Fruit fly (Drosophila melanogaster): ENCODE results near the gene bru3.

Gene bru3

DNA sequence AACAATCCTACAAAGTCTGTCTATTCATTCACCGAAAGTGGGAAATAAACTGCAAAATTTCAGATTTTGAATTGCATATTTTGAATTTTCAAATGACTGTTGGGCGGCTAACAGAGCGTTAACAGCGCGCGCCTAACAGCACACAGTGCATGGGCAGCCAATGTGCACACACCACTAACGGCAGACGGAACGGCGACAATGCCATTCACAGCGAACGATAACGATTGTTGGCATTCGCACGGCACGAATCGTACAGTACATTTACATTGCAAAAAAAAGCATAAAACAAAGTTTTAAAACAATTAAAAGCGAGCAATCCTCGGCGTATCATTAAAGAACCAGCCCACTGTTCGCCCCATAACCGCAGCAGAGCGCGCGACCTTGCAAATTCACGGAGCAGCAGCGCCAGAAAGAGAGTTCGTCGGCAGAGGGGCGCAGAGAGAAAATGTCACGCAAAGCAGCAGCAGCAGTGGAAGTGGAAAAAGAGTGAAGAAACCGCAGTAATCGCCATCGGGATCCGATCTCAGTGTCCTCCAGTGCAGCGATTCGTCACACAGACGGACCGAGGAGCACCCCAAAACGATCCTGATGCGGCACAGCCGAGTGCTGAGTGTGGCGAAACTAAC, 300.6 kb downstream of the bru3 start, which contains the start of gene Spt20 (continued):
- peak; percentile 100 for TF ChIP-seq CG17186 (GFP tag; optimal IDR thresholded peaks at IDR 0.05)
- no peak for TF ChIP-seq CG5245 (GFP tag; optimal IDR thresholded peaks at IDR 0.05)
- no peak for TF ChIP-seq wek (GFP tag; optimal IDR thresholded peaks at IDR 0.05)
- TF ChIP-seq Dfd (GFP tag; optimal IDR thresholded peaks at IDR 0.05) = no peak
- no peak for TF ChIP-seq CG10462 (GFP tag; optimal IDR thresholded peaks at IDR 0.05)
- peak; percentile 53; the same call in 1 of the 2 replicates for TF ChIP-seq vvl (GFP tag; IDR thresholded peaks at IDR 0.05)
- TF ChIP-seq CG34422 (GFP tag; IDR thresholded peaks at IDR 0.05) = peak; percentile 15; the same call in 1 of the 3 replicates
- TF ChIP-seq kay (GFP tag; optimal IDR thresholded peaks at IDR 0.05) = no peak
- peak; percentile 52; the same call in 1 of the 2 replicates for TF ChIP-seq amos (GFP tag; IDR thresholded peaks at IDR 0.05; ENCODE audit: partially characterized antibody)
- TF ChIP-seq E2f1 (GFP tag; IDR thresholded peaks at IDR 0.05) = no peak
- no peak for TF ChIP-seq sisA (GFP tag; IDR thresholded peaks at IDR 0.05)
- TF ChIP-seq CG1233 (GFP tag; optimal IDR thresholded peaks at IDR 0.05) = no peak
- TF ChIP-seq bowl (GFP tag; IDR thresholded peaks at IDR 0.05) = no peak
- TF ChIP-seq Drgx (GFP tag; IDR thresholded peaks at IDR 0.05) = no peak
- no peak for TF ChIP-seq CG4404 (GFP tag; IDR thresholded peaks at IDR 0.05)
- TF ChIP-seq nerfin-1 (tag; optimal IDR thresholded peaks at IDR 0.05) = no peak
- TF ChIP-seq CG2116 (GFP tag; optimal IDR thresholded peaks at IDR 0.05) = peak; percentile 37
- TF ChIP-seq CG10654 (GFP tag; optimal IDR thresholded peaks at IDR 0.05) = no peak
- peak; percentile 27 for TF ChIP-seq phol (tag; optimal IDR thresholded peaks at IDR 0.05)
- no peak for TF ChIP-seq abd-A (tag; optimal IDR thresholded peaks at IDR 0.05)
- TF ChIP-seq wor (GFP tag; IDR thresholded peaks at IDR 0.05) = no peak
- TF ChIP-seq Dad (GFP tag; optimal IDR thresholded peaks at IDR 0.05) = no peak
- TF ChIP-seq CG2875 (GFP tag; optimal IDR thresholded peaks at IDR 0.05) = no peak
- 0 out of 3 replicates have a peak, but pooled peaks have one; percentile 36 for TF ChIP-seq CG14860 (GFP tag; IDR thresholded peaks at IDR 0.05; ENCODE audit: partially characterized antibody)
- TF ChIP-seq CG7839 (tag; optimal IDR thresholded peaks at IDR 0.05) = no peak
- peak; percentile 63 for TF ChIP-seq BEAF-32 (GFP tag; optimal IDR thresholded peaks at IDR 0.05)
- TF ChIP-seq Dref (GFP tag; IDR thresholded peaks at IDR 0.05) = peak; percentile 72
- TF ChIP-seq CrebB (tag; optimal IDR thresholded peaks at IDR 0.05) = peak; percentile 8
- TF ChIP-seq bbx (GFP tag; IDR thresholded peaks at IDR 0.05; ENCODE audit: partially characterized antibody) = peak; percentile 57; the same call in 1 of the 2 replicates
- no peak for TF ChIP-seq Nf-YB (GFP tag; optimal IDR thresholded peaks at IDR 0.05)
- TF ChIP-seq CG12659 (GFP tag; optimal IDR thresholded peaks at IDR 0.05) = peak; percentile 77
- TF ChIP-seq p53 (GFP tag; optimal IDR thresholded peaks at IDR 0.05) = no peak
- TF ChIP-seq CG11398 (GFP tag; optimal IDR thresholded peaks at IDR 0.05) = no peak
- peak; percentile 90 for TF ChIP-seq Med (GFP tag)
- TF ChIP-seq CG14965 (GFP tag; optimal IDR thresholded peaks at IDR 0.05; ENCODE audit: borderline replicate concordance) = no peak
- no peak for TF ChIP-seq twi (tag; optimal IDR thresholded peaks at IDR 0.05)
- TF ChIP-seq ERR (GFP tag; optimal IDR thresholded peaks at IDR 0.05) = no peak
- TF ChIP-seq scrt (GFP tag; optimal IDR thresholded peaks at IDR 0.05) = no peak
- TF ChIP-seq chinmo (GFP tag; IDR thresholded peaks at IDR 0.05; ENCODE audit: partially characterized antibody) = 0 out of 4 replicates have a peak, but pooled peaks have one; percentile 54
- TF ChIP-seq nerfin-2 (GFP tag; IDR thresholded peaks at IDR 0.05; ENCODE audit: partially characterized antibody) = no peak
- TF ChIP-seq lilli (GFP tag; optimal IDR thresholded peaks at IDR 0.05) = no peak
- TF ChIP-seq grau (tag; optimal IDR thresholded peaks at IDR 0.05) = no peak
- peak; percentile 70 for TF ChIP-seq stwl (tag; optimal IDR thresholded peaks at IDR 0.05)
- no peak for TF ChIP-seq fd102C (GFP tag; optimal IDR thresholded peaks at IDR 0.05)
- no peak for TF ChIP-seq CG4730 (GFP tag; IDR thresholded peaks at IDR 0.05)
- TF ChIP-seq CG4854 (GFP tag; optimal IDR thresholded peaks at IDR 0.05) = no peak
- TF ChIP-seq Tbp (GFP tag; optimal IDR thresholded peaks at IDR 0.05) = no peak
- TF ChIP-seq CG18764 (GFP tag; optimal IDR thresholded peaks at IDR 0.05) = no peak
- peak; percentile 23 for TF ChIP-seq trem (tag; optimal IDR thresholded peaks at IDR 0.05)

All from whole organism, embryonic.